Fruit fly (Drosophila melanogaster): ENCODE results near the gene CG34307.

The CG34307 gene

dm6 chr3R:11941116-11941515 is 43.7 kb downstream of the CG34307 start:
- TF ChIP-seq CG7101 (tag; optimal IDR thresholded peaks at IDR 0.05), result no peak
- TF ChIP-seq kay (GFP tag; ENCODE audit: borderline replicate concordance), result no peak
- TF ChIP-seq CG14711 (tag; optimal IDR thresholded peaks at IDR 0.05), result no peak
- no peak for TF ChIP-seq ovo (GFP tag; optimal IDR thresholded peaks at IDR 0.05)

dm6 chr3R:11945450-11946317 is 48.3 kb downstream of the CG34307 start:
- no peak for TF ChIP-seq CG14711 (tag; optimal IDR thresholded peaks at IDR 0.05)

DNA sequence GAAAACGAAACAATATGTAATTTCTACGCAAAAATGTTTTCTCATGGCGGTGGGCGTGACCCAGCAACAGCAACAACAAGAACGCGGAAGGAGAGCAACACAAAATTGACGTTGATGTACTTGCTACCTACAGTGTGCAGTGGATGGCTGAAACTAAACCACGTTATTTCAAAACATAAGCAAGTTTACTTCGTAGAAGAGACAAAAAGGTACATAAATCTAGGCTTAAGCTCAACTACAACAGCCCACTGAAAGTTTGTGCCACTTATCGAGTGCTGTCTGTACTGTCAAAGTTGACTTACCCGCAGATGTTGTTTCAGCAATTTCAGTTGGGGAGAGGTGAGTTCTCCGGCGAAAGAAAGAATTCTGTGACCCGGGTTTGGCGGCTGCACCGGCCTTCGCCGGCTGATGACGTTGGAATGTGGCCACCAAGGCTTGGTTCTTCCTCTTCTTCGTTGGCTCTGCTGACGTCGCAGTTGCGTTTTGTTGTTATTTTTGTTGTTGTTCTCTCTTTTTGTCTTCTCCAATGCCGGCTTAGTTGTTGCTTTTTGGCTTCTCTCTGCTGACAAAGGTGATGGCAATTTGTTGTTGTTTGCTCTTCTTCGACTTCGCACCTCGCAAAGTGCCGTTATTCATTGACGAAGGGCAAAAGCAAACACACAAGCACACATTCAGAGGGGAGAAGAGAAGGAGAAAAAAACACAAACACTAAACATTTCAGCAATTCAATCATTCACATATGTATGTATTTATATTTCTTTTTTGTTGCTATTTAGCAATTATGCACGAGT is 49.9 kb downstream of the CG34307 start:
- TF ChIP-seq tj (GFP tag; optimal IDR thresholded peaks at IDR 0.05), result peak; percentile 87
- TF ChIP-seq pad (GFP tag; optimal IDR thresholded peaks at IDR 0.05), result peak; percentile 92
- peak; percentile 93 for TF ChIP-seq ovo (GFP tag; optimal IDR thresholded peaks at IDR 0.05)
- no peak for TF ChIP-seq Mnt (GFP tag; optimal IDR thresholded peaks at IDR 0.05)
- TF ChIP-seq bab1 (GFP tag; optimal IDR thresholded peaks at IDR 0.05), result peak; percentile 24

- TF ChIP-seq Mnt (GFP tag; optimal IDR thresholded peaks at IDR 0.05), result no peak
- TF ChIP-seq CG33017 (tag; optimal IDR thresholded peaks at IDR 0.05), result no peak
- no peak for TF ChIP-seq bab1 (GFP tag; optimal IDR thresholded peaks at IDR 0.05)
- no peak for TF ChIP-seq ovo (GFP tag; optimal IDR thresholded peaks at IDR 0.05)
Measured at dm6 chr3R:11947959-11948358, 50.6 kb downstream of the CG34307 start.
